Fruit fly (Drosophila melanogaster) whole organism, embryonic: Measurements from ENCODE around the gene CG7685.

Source experiments
- ATbp ChIP-seq: fragments of 200-800 bp; sonication (Bioruptor generic); optimal IDR thresholded peaks from 2 replicates; lab custom pipeline; 2017; ENCODE audit warnings: missing biosample characterization, mild to moderate bottlenecking, missing genetic modification characterization, missing genetic modification reagents
- Antp ChIP-seq: fragments of 200-800 bp; sonication (Bioruptor generic); optimal IDR thresholded peaks from 3 replicates; lab custom pipeline; 2016; ENCODE audit warnings: missing biosample characterization, missing genetic modification characterization
- CG10431 ChIP-seq: fragments of 200-800 bp; sonication (Bioruptor generic); optimal IDR thresholded peaks from 3 replicates; lab custom pipeline; 2018; ENCODE audit warnings: missing biosample characterization, mild to moderate bottlenecking, missing genetic modification characterization
- CG10654 ChIP-seq: fragments of 200-800 bp; sonication (Bioruptor generic); optimal IDR thresholded peaks from 2 replicates; lab custom pipeline; 2016; ENCODE audit warnings: missing biosample characterization, missing genetic modification characterization
- CG11093 ChIP-seq: fragments of 200-800 bp; sonication (Bioruptor generic); IDR thresholded peaks from 3 replicates; pipeline ENCODE4 v1.3.6; 2022; ENCODE audit warnings: missing biosample characterization, missing genetic modification characterization
- CG12104 ChIP-seq: fragments of 200-800 bp; sonication (Bioruptor generic); optimal IDR thresholded peaks from 3 replicates; lab custom pipeline; 2016; ENCODE audit warnings: missing biosample characterization, missing genetic modification characterization
- CG12659 ChIP-seq: fragments of 200-800 bp; sonication (Bioruptor generic); optimal IDR thresholded peaks from 3 replicates; lab custom pipeline; 2017; ENCODE audit warnings: mild to moderate bottlenecking, missing biosample characterization, missing genetic modification reagents, missing genetic modification characterization
- CG12942 ChIP-seq: fragments of 200-800 bp; sonication (Bioruptor generic); optimal IDR thresholded peaks from 3 replicates; lab custom pipeline; 2016; ENCODE audit warnings: missing biosample characterization, missing genetic modification characterization
- CG13287 ChIP-seq: fragments of 200-800 bp; sonication (Bioruptor generic); IDR thresholded peaks from 2 replicates; pipeline ENCODE4 v1.3.6; 2022; ENCODE audit warnings: missing biosample characterization, missing genetic modification characterization; ENCODE audit not compliant: partially characterized antibody
- CG14710 ChIP-seq: fragments of 200-800 bp; sonication (Bioruptor generic); optimal IDR thresholded peaks from 3 replicates; lab custom pipeline; 2019; ENCODE audit warnings: missing biosample characterization, mild to moderate bottlenecking, missing genetic modification characterization, moderate library complexity
- CG15011 ChIP-seq: fragments of 200-800 bp; sonication (Bioruptor generic); optimal IDR thresholded peaks from 3 replicates; lab custom pipeline; 2018; ENCODE audit warnings: missing biosample characterization, mild to moderate bottlenecking, missing genetic modification characterization
- CG15269 ChIP-seq: fragments of 200-800 bp; sonication (Bioruptor generic); optimal IDR thresholded peaks from 2 replicates; lab custom pipeline; 2018; ENCODE audit warnings: missing biosample characterization, mild to moderate bottlenecking, missing genetic modification characterization, moderate library complexity
- CG2116 ChIP-seq: fragments of 200-800 bp; sonication (Bioruptor generic); optimal IDR thresholded peaks from 3 replicates; lab custom pipeline; 2018; ENCODE audit warnings: missing biosample characterization, mild to moderate bottlenecking, missing genetic modification characterization
- CG2129 ChIP-seq: fragments of 200-800 bp; sonication (Bioruptor generic); IDR thresholded peaks from 2 replicates; pipeline ENCODE4 v1.3.6; 2022; ENCODE audit warnings: missing biosample characterization, missing genetic modification characterization; ENCODE audit not compliant: partially characterized antibody
- CG31365 ChIP-seq: fragments of 200-800 bp; sonication (Bioruptor generic); optimal IDR thresholded peaks from 2 replicates; lab custom pipeline; 2018; ENCODE audit warnings: missing biosample characterization, mild to moderate bottlenecking, missing genetic modification characterization
- CG34224 ChIP-seq: fragments of 200-800 bp; sonication (Bioruptor generic); IDR thresholded peaks from 3 replicates; pipeline ENCODE4 v1.3.6; 2022; ENCODE audit warnings: missing biosample characterization, missing genetic modification characterization; ENCODE audit not compliant: partially characterized antibody
- CG4282 ChIP-seq: fragments of 200-800 bp; sonication (Bioruptor generic); optimal IDR thresholded peaks from 2 replicates; lab custom pipeline; 2016; ENCODE audit warnings: missing biosample characterization, missing genetic modification characterization
- CG4707 ChIP-seq: fragments of 200-800 bp; sonication (Bioruptor generic); optimal IDR thresholded peaks from 2 replicates; lab custom pipeline; 2018; ENCODE audit warnings: missing biosample characterization, mild to moderate bottlenecking, missing genetic modification characterization, moderate library complexity
- CG5180 ChIP-seq: fragments of 200-800 bp; sonication (Bioruptor generic); optimal IDR thresholded peaks from 3 replicates; lab custom pipeline; 2017; ENCODE audit warnings: missing biosample characterization, missing genetic modification characterization, mild to moderate bottlenecking, moderate library complexity, missing genetic modification reagents
- CG7357 ChIP-seq: fragments of 200-800 bp; sonication (Bioruptor generic); IDR thresholded peaks from 3 replicates; pipeline ENCODE4 v1.3.6; 2022; ENCODE audit warnings: missing biosample characterization, missing genetic modification characterization
- CG8359 ChIP-seq: fragments of 200-800 bp; sonication (Bioruptor generic); optimal IDR thresholded peaks from 2 replicates; lab custom pipeline; 2017; ENCODE audit warnings: missing biosample characterization, mild to moderate bottlenecking, missing genetic modification characterization, borderline replicate concordance
- CG9797 ChIP-seq: fragments of 200-800 bp; sonication (Bioruptor generic); optimal IDR thresholded peaks from 3 replicates; lab custom pipeline; 2018; ENCODE audit warnings: missing biosample characterization, mild to moderate bottlenecking, missing genetic modification characterization
- CG9932 ChIP-seq: fragments of 200-800 bp; sonication (Bioruptor generic); IDR thresholded peaks from 2 replicates; pipeline ENCODE4 v1.3.6; 2022; ENCODE audit warnings: missing biosample characterization, missing genetic modification characterization
- CHES-1-like ChIP-seq: fragments of 200-800 bp; sonication (Bioruptor generic); optimal IDR thresholded peaks from 2 replicates; lab custom pipeline; 2016; ENCODE audit warnings: missing biosample characterization, missing genetic modification characterization
- CrebB ChIP-seq: fragments of 200-800 bp; sonication (Bioruptor generic); optimal IDR thresholded peaks from 3 replicates; lab custom pipeline; 2018; ENCODE audit warnings: missing biosample characterization, mild to moderate bottlenecking, missing genetic modification characterization
- E2f1 ChIP-seq: fragments of 200-800 bp; sonication (Bioruptor generic); IDR thresholded peaks from 2 replicates; pipeline ENCODE4 v1.3.6; 2022; ENCODE audit warnings: missing biosample characterization, missing genetic modification characterization
- Gug ChIP-seq: fragments of 200-800 bp; sonication (Bioruptor generic); IDR thresholded peaks from 4 replicates; pipeline ENCODE4 v1.3.6; 2022; ENCODE audit warnings: missing biosample characterization, missing genetic modification characterization
- H2.0 ChIP-seq: fragments of 200-800 bp; sonication (Bioruptor generic); IDR thresholded peaks from 2 replicates; pipeline ENCODE4 v1.3.6; 2022; ENCODE audit warnings: missing biosample characterization, missing genetic modification characterization
- Hr39 ChIP-seq: fragments of >200 bp; optimal IDR thresholded peaks from 2 replicates; lab custom pipeline; 2017
- Kr ChIP-seq: fragments of 200-800 bp; sonication (Bioruptor generic); optimal IDR thresholded peaks from 2 replicates; lab custom pipeline; 2017; ENCODE audit warnings: missing biosample characterization, mild to moderate bottlenecking, missing genetic modification characterization
- Ravus ChIP-seq: fragments of 200-800 bp; sonication (Bioruptor generic); IDR thresholded peaks from 2 replicates; pipeline ENCODE4 v1.3.6; 2022; ENCODE audit warnings: missing biosample characterization, missing genetic modification characterization
- Ssrp ChIP-seq: fragments of 200-800 bp; sonication (Bioruptor generic); optimal IDR thresholded peaks from 2 replicates; lab custom pipeline; 2018; ENCODE audit warnings: missing biosample characterization, mild to moderate bottlenecking, missing genetic modification characterization, moderate library complexity
- Xrp1 ChIP-seq: fragments of 200-800 bp; sonication (Bioruptor generic); IDR thresholded peaks from 2 replicates; pipeline ENCODE4 v1.3.6; 2022; ENCODE audit warnings: missing biosample characterization, missing genetic modification characterization
- ab ChIP-seq: fragments of 200-800 bp; sonication (Bioruptor generic); optimal IDR thresholded peaks from 2 replicates; lab custom pipeline; 2016; ENCODE audit warnings: missing biosample characterization, missing genetic modification characterization
- bab2 ChIP-seq: fragments of 200-800 bp; sonication (Bioruptor generic); optimal IDR thresholded peaks from 2 replicates; lab custom pipeline; 2016; ENCODE audit warnings: missing biosample characterization, missing genetic modification characterization
- eve ChIP-seq, 2 experiments: fragments of >200 bp; optimal IDR thresholded peaks; 2 replicates each; lab custom pipeline; 2017; ENCODE audit warnings: missing biosample characterization in 2 of 2, missing genetic modification characterization in 2 of 2
- ewg ChIP-seq: fragments of 200-800 bp; sonication (Bioruptor generic); optimal IDR thresholded peaks from 3 replicates; lab custom pipeline; 2017; ENCODE audit warnings: mild to moderate bottlenecking, missing biosample characterization, missing genetic modification reagents, missing genetic modification characterization
- fd102C ChIP-seq: fragments of 200-800 bp; sonication (Bioruptor generic); optimal IDR thresholded peaks from 2 replicates; lab custom pipeline; 2018; ENCODE audit warnings: missing biosample characterization, mild to moderate bottlenecking, missing genetic modification characterization, moderate library complexity
- gfzf ChIP-seq: fragments of 200-800 bp; sonication (Bioruptor generic); optimal IDR thresholded peaks from 2 replicates; lab custom pipeline; 2016; ENCODE audit warnings: missing biosample characterization, mild to moderate bottlenecking, missing genetic modification characterization, moderate library complexity
- mam ChIP-seq: fragments of 200-800 bp; sonication (Bioruptor generic); optimal IDR thresholded peaks from 3 replicates; lab custom pipeline; 2016; ENCODE audit warnings: missing biosample characterization, missing genetic modification characterization
- pros ChIP-seq: fragments of 200-800 bp; sonication (Bioruptor generic); optimal IDR thresholded peaks from 3 replicates; lab custom pipeline; 2019; ENCODE audit warnings: missing biosample characterization, mild to moderate bottlenecking, missing genetic modification characterization, moderate library complexity
- scrt ChIP-seq: fragments of 200-800 bp; sonication (Bioruptor generic); optimal IDR thresholded peaks from 2 replicates; lab custom pipeline; 2018; ENCODE audit warnings: missing biosample characterization, mild to moderate bottlenecking, missing genetic modification characterization, moderate library complexity
- sisA ChIP-seq: fragments of 200-800 bp; sonication (Bioruptor generic); IDR thresholded peaks from 2 replicates; pipeline ENCODE4 v1.3.6; 2022; ENCODE audit warnings: missing biosample characterization, missing genetic modification characterization
- sna ChIP-seq: fragments of 200-800 bp; sonication (Bioruptor generic); IDR thresholded peaks from 2 replicates; pipeline ENCODE4 v1.3.6; 2022; ENCODE audit warnings: missing biosample characterization, missing genetic modification characterization; ENCODE audit not compliant: partially characterized antibody
- sob ChIP-seq: fragments of 200-800 bp; sonication (Bioruptor generic); IDR thresholded peaks from 2 replicates; pipeline ENCODE4 v1.3.6; 2022; ENCODE audit warnings: missing biosample characterization, missing genetic modification characterization
- stwl ChIP-seq: fragments of 200-800 bp; sonication (Bioruptor generic); optimal IDR thresholded peaks from 3 replicates; lab custom pipeline; 2018; ENCODE audit warnings: missing biosample characterization, mild to moderate bottlenecking, missing genetic modification characterization, moderate library complexity
- sug ChIP-seq: fragments of 200-800 bp; optimal IDR thresholded peaks from 2 replicates; lab custom pipeline; 2019; ENCODE audit warnings: missing biosample characterization, mild to moderate bottlenecking, missing genetic modification characterization, moderate library complexity
- tup ChIP-seq: fragments of 200-800 bp; sonication (Bioruptor generic); optimal IDR thresholded peaks from 2 replicates; lab custom pipeline; 2016; ENCODE audit warnings: missing biosample characterization, mild to moderate bottlenecking, missing genetic modification characterization, moderate library complexity

CG7685 gene

dm6 chr3R:18402549-18403429 lies 2.0 kb upstream of the CG7685 start, which contains the start of the genes Wdr37 and koko (continued):
- peak; percentile 60 for TF ChIP-seq sna (GFP tag; lab: Robert Waterston, UW)
- peak; percentile 83 for TF ChIP-seq mam (GFP tag; lab: Kevin White, UChicago)
- peak; percentile 8 for TF ChIP-seq gfzf
- peak; percentile 40 for TF ChIP-seq fd102C (GFP tag; lab: Kevin White, UChicago)
- peak; percentile 91 for TF ChIP-seq Gug
- peak; percentile 76 for TF ChIP-seq CG8359 (GFP tag; lab: Kevin White, UChicago)
- peak; percentile 89 for TF ChIP-seq ATbp (GFP tag; lab: Kevin White, UChicago)
- TF ChIP-seq CG15269 (tag; lab: Kevin White, UChicago) = peak; percentile 98
- peak; percentile 94 for TF ChIP-seq Ravus (GFP tag; lab: Robert Waterston, UW)
- TF ChIP-seq tup = peak; percentile 63
- TF ChIP-seq Hr39 = no peak
- peak; percentile 98 for TF ChIP-seq CG14710 (tag; lab: Kevin White, UChicago)
- no peak for TF ChIP-seq CG2129 (GFP tag; lab: Robert Waterston, UW)
- peak; percentile 70 for TF ChIP-seq CHES-1-like
- TF ChIP-seq CG12104 (GFP tag; lab: Kevin White, UChicago) = peak; percentile 93
- peak; percentile 99 for TF ChIP-seq Xrp1 (GFP tag; lab: Robert Waterston, UW)
- peak; percentile 72 for TF ChIP-seq CG13287 (GFP tag; lab: Robert Waterston, UW)
- peak; percentile 5 for TF ChIP-seq CG31365 (tag; lab: Kevin White, UChicago)
- TF ChIP-seq scrt (GFP tag; lab: Kevin White, UChicago) = peak; percentile 83
- peak; percentile 95 for TF ChIP-seq CG11093
- peak; percentile 44 for TF ChIP-seq CG4707 (GFP tag; lab: Kevin White, UChicago)
- peak; percentile 81 for TF ChIP-seq Antp (GFP tag; lab: Kevin White, UChicago)
- peak; percentile 46; the same call in 2 of the 3 replicates for TF ChIP-seq CG34224 (GFP tag; lab: Robert Waterston, UW)
- TF ChIP-seq sob (GFP tag; lab: Robert Waterston, UW) = peak; percentile 98
- TF ChIP-seq H2.0 (GFP tag; lab: Robert Waterston, UW) = peak; percentile 96
- TF ChIP-seq eve (GFP tag; optimal IDR thresholded peaks at IDR 0.05; lab: Kevin White, UChicago) = no peak
- TF ChIP-seq Ssrp (tag; lab: Kevin White, UChicago) = peak; percentile 97
- peak; percentile 92 for TF ChIP-seq CG15011 (GFP tag; lab: Kevin White, UChicago)
- TF ChIP-seq CG12942 (GFP tag; lab: Kevin White, UChicago) = peak; percentile 96
- TF ChIP-seq CG5180 (GFP tag; lab: Kevin White, UChicago) = peak; percentile 52
- TF ChIP-seq CrebB (tag; lab: Kevin White, UChicago) = peak; percentile 90
- peak; percentile 94 for TF ChIP-seq stwl (tag; lab: Kevin White, UChicago)
- peak; percentile 53 for TF ChIP-seq ab (GFP tag; lab: Kevin White, UChicago)
- peak; percentile 11 for TF ChIP-seq CG9797
- peak; percentile 90 for TF ChIP-seq CG2116 (GFP tag; lab: Kevin White, UChicago)
- peak; percentile 70 for TF ChIP-seq CG10431 (GFP tag; lab: Kevin White, UChicago)
- TF ChIP-seq pros = peak; percentile 57
- peak; percentile 96 for TF ChIP-seq Kr
- peak; percentile 75 for TF ChIP-seq bab2 (GFP tag; lab: Kevin White, UChicago)
- peak; percentile 93 for TF ChIP-seq CG7357 (GFP tag; lab: Robert Waterston, UW)
- TF ChIP-seq CG12659 (GFP tag; lab: Kevin White, UChicago) = peak; percentile 98
- peak; percentile 88 for TF ChIP-seq ewg (GFP tag; lab: Kevin White, UChicago)
- TF ChIP-seq CG10654 (GFP tag; lab: Kevin White, UChicago) = peak; percentile 95
- peak; percentile 98 for TF ChIP-seq E2f1 (GFP tag; lab: Robert Waterston, UW)
- TF ChIP-seq CG4282 = no peak
- TF ChIP-seq sug = peak; percentile 94
- peak; percentile 99 for TF ChIP-seq CG9932 (GFP tag; lab: Robert Waterston, UW)
- peak; percentile 98 for TF ChIP-seq sisA (GFP tag; lab: Robert Waterston, UW)
